Worm (Caenorhabditis elegans): ENCODE data around the gene Y53C12B.1.

DNA sequence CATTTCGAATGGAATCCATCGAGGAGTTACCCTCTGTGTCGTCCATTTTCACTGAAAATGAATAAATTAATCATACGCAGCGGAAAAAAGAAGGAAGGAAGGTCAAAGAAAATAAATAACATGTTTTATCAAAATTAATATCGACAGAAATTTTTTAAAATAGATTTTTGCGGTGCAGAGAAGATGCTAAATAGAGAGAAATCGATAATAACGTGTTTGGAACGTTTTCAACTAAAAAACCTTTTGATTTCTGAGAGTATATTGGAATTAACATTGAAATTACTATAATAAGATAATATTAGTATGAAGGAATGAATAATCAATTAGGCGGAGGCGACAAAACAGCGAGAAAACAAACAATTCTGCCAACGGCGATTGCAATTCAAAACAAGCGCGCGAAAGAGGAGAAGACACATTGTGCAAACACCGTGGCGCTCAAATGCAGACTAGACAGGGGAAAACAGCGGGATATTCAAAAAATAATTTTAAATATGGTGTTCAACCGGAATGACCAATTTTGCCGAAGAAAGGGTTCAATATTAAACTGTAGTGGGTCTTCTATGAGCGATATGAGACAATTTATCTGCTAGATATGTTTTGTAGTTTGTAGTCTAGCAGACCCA lies 29.4 kb downstream of the Y53C12B.1 start, which contains the start of gene wee-1.3:
- no peak for TF ChIP-seq nhr-237 (tag; optimal IDR thresholded peaks at IDR 0.05)
- TF ChIP-seq nhr-11 (tag; optimal IDR thresholded peaks at IDR 0.05) = peak; percentile 76
- TF ChIP-seq unc-62 (GFP tag; optimal IDR thresholded peaks at IDR 0.05) = no peak
- peak; percentile 46 for TF ChIP-seq jun-1 (tag; optimal IDR thresholded peaks at IDR 0.05)
- no peak for TF ChIP-seq unc-39 (tag; optimal IDR thresholded peaks at IDR 0.05)
- TF ChIP-seq pqm-1 (tag; optimal IDR thresholded peaks at IDR 0.05) = peak; percentile 57
- TF ChIP-seq ama-1 (optimal IDR thresholded peaks at IDR 0.05) = peak; percentile 13
- TF ChIP-seq pha-4 (tag; optimal IDR thresholded peaks at IDR 0.05) = peak; percentile 91
- TF ChIP-seq skn-1 (tag; optimal IDR thresholded peaks at IDR 0.05) = peak; percentile 40
- TF ChIP-seq nhr-77 (tag; optimal IDR thresholded peaks at IDR 0.05) = no peak
- TF ChIP-seq elt-2 (tag; optimal IDR thresholded peaks at IDR 0.05) = peak; percentile 52
- peak; percentile 52 for TF ChIP-seq lin-39 (tag; optimal IDR thresholded peaks at IDR 0.05)
- TF ChIP-seq elt-1 (tag; optimal IDR thresholded peaks at IDR 0.05) = peak; percentile 29
- no peak for TF ChIP-seq ZK546.5 (tag; optimal IDR thresholded peaks at IDR 0.05)

All from whole organism, L3 larva.